Fruit fly (Drosophila melanogaster) whole organism, embryonic: ENCODE measurements around the gene Doc1.

ENCODE experiments used
- CG10267 ChIP-seq: fragments of 200-800 bp; sonication (Bioruptor generic); optimal IDR thresholded peaks from 2 replicates; lab custom pipeline; 2018; ENCODE audit warnings: missing biosample characterization, mild to moderate bottlenecking, missing genetic modification characterization, moderate library complexity
- CG17186 ChIP-seq: fragments of 200-800 bp; sonication (Bioruptor generic); optimal IDR thresholded peaks from 3 replicates; lab custom pipeline; 2017; ENCODE audit warnings: missing biosample characterization, missing genetic modification reagents, missing genetic modification characterization
- CG4730 ChIP-seq: fragments of 200-800 bp; sonication (Bioruptor generic); IDR thresholded peaks from 2 replicates; pipeline ENCODE4 v1.3.6; 2022; ENCODE audit warnings: missing biosample characterization, missing genetic modification characterization
- Lpt ChIP-seq: fragments of >200 bp; optimal IDR thresholded peaks from 2 replicates; lab custom pipeline; 2018; ENCODE audit warnings: missing biosample characterization, missing genetic modification characterization
- PHDP ChIP-seq: fragments of 200-800 bp; sonication (Bioruptor generic); optimal IDR thresholded peaks from 3 replicates; lab custom pipeline; 2018; ENCODE audit warnings: missing biosample characterization, mild to moderate bottlenecking, missing genetic modification characterization, moderate library complexity
- ab ChIP-seq: fragments of 200-800 bp; sonication (Bioruptor generic); optimal IDR thresholded peaks from 2 replicates; lab custom pipeline; 2016; ENCODE audit warnings: missing biosample characterization, missing genetic modification characterization
- bab2 ChIP-seq: fragments of 200-800 bp; sonication (Bioruptor generic); optimal IDR thresholded peaks from 2 replicates; lab custom pipeline; 2016; ENCODE audit warnings: missing biosample characterization, missing genetic modification characterization
- dm ChIP-seq: fragments of 200-800 bp; sonication (Bioruptor generic); optimal IDR thresholded peaks from 3 replicates; lab custom pipeline; 2016; ENCODE audit warnings: missing biosample characterization, missing genetic modification characterization
- nerfin-2 ChIP-seq: fragments of 200-800 bp; sonication (Bioruptor generic); IDR thresholded peaks from 2 replicates; pipeline ENCODE4 v1.3.6; 2022; ENCODE audit warnings: missing biosample characterization, missing genetic modification characterization; ENCODE audit not compliant: partially characterized antibody
- nmo ChIP-seq: fragments of 200-800 bp; sonication (Bioruptor generic); optimal IDR thresholded peaks from 2 replicates; lab custom pipeline; 2018; ENCODE audit warnings: missing biosample characterization, mild to moderate bottlenecking, missing genetic modification characterization, moderate library complexity
- odd ChIP-seq: fragments of 200-800 bp; sonication (Bioruptor generic); optimal IDR thresholded peaks from 2 replicates; lab custom pipeline; 2017; ENCODE audit warnings: missing biosample characterization, mild to moderate bottlenecking, missing genetic modification characterization
- pan ChIP-seq, 4 experiments: fragments of >200 bp in 3 of 4; fragments of 200-800 bp in 1 of 4; sonication (Bioruptor generic) in 1 of 4; optimal IDR thresholded peaks in 3 of 4; IDR thresholded peaks in 1 of 4; 2 replicates each; pipeline versions ENCODE4 v1.3.6 to Lab custom; 2017 to 2022; ENCODE audit warnings: missing biosample characterization in 2 of 4, missing genetic modification characterization in 2 of 4, mixed read lengths in 1 of 4

DNA sequence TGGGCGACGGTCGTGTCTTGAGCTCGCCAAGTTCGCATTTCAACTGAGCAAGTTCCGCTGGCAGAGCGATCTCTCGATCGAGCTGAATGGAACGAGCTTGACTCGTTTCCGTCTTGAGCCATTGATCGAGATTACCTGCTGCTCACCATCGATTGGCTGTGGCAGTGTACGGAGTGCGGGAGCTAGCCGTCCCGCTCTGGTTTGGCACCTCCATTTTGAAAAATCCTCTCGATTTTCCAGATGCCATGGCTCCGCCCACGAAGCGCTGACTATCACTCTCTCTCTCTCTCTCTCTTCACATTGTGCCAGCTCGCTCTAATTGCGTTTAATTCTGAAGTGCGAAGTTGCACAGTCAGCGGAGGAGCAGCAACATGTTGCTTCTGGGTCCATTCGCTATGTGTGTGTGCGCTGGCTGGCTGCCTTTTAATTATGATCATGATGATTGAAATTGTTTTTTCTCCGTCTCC is 21.9 kb upstream of the Doc1 start, which contains the start of gene Doc2:
- TF ChIP-seq CG4730 (GFP tag; lab: Robert Waterston, UW) (no peak), CG10267 (tag; lab: Kevin White, UChicago) (no peak), nmo (no peak), PHDP (tag; lab: Kevin White, UChicago) (no peak), odd (GFP tag; lab: Kevin White, UChicago) (no peak), ab (GFP tag; lab: Kevin White, UChicago) (no peak), pan (optimal IDR thresholded peaks at IDR 0.05; lab: Kevin White, UChicago) (no peak), pan (GFP tag; optimal IDR thresholded peaks at IDR 0.05 in 1 of 2, IDR thresholded peaks at IDR 0.05 in 1 of 2) (no peak), nerfin-2 (GFP tag; lab: Robert Waterston, UW) (no peak), bab2 (GFP tag; lab: Kevin White, UChicago) (no peak), Lpt (GFP tag; lab: Kevin White, UChicago) (no peak), dm (GFP tag; lab: Kevin White, UChicago) (no peak), CG17186 (GFP tag; lab: Kevin White, UChicago) (no peak)
